Fruit fly (Drosophila melanogaster): ENCODE measurements around the gene Efa6.
A peak's percentile ranks its signal among the peaks of the same experiment; 100 is the strongest.

Efa6 gene

DNA sequence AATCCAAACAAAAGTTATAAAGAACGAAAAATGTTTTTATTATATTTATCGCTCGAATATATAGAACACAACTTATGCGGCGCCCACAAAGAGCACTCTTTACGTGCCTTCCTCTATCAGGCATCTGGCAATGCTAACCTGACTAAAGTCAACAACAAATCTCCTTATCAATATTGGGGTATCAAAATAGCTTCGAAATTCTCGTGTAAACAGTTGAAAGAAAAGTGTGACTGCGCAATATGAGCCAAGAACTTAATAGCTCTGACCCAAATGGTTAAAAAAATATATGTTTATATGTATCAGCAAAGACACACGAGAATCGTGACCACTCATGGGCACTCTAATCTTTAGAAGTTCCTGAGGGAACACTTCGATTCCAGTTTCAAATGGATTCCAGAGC is 43.6 kb downstream of the Efa6 start (continued):
- TF ChIP-seq pnt (GFP tag; optimal IDR thresholded peaks at IDR 0.05) (no peak), nerfin-1 (tag; optimal IDR thresholded peaks at IDR 0.05) (no peak), CG2129 (GFP tag; IDR thresholded peaks at IDR 0.05; ENCODE audit: partially characterized antibody) (no peak), Dek (tag; optimal IDR thresholded peaks at IDR 0.05) (no peak), fru (optimal IDR thresholded peaks at IDR 0.05) (no peak), HmgZ (tag; optimal IDR thresholded peaks at IDR 0.05) (peak; percentile 32), CG8089 (GFP tag; optimal IDR thresholded peaks at IDR 0.05) (no peak), grau (tag; optimal IDR thresholded peaks at IDR 0.05) (no peak), CG12104 (GFP tag; optimal IDR thresholded peaks at IDR 0.05) (no peak), bsh (GFP tag; optimal IDR thresholded peaks at IDR 0.05) (no peak), Myb (GFP tag; optimal IDR thresholded peaks at IDR 0.05) (no peak), CG4730 (GFP tag; IDR thresholded peaks at IDR 0.05) (no peak), unpg (GFP tag; optimal IDR thresholded peaks at IDR 0.05) (no peak), trh (GFP tag; optimal IDR thresholded peaks at IDR 0.05) (no peak), CG12659 (GFP tag; optimal IDR thresholded peaks at IDR 0.05) (peak; percentile 21), CG16813 (GFP tag; IDR thresholded peaks at IDR 0.05; ENCODE audit: partially characterized antibody) (no peak), CoRest (tag; optimal IDR thresholded peaks at IDR 0.05) (no peak), ato (GFP tag; IDR thresholded peaks at IDR 0.05; ENCODE audit: partially characterized antibody) (no peak), jumu (GFP tag; optimal IDR thresholded peaks at IDR 0.05) (no peak), tin (GFP tag; optimal IDR thresholded peaks at IDR 0.05) (no peak), CG2116 (GFP tag; optimal IDR thresholded peaks at IDR 0.05) (no peak), twi (tag; optimal IDR thresholded peaks at IDR 0.05) (peak; percentile 4), CG12071 (GFP tag; optimal IDR thresholded peaks at IDR 0.05) (no peak), CG10274 (GFP tag; optimal IDR thresholded peaks at IDR 0.05) (no peak), bowl (GFP tag; IDR thresholded peaks at IDR 0.05) (no peak), fd96Cb (tag; optimal IDR thresholded peaks at IDR 0.05) (no peak), CG12219 (GFP tag; optimal IDR thresholded peaks at IDR 0.05) (peak; percentile 15), CG17385 (GFP tag; optimal IDR thresholded peaks at IDR 0.05) (peak; percentile 44), Hsf (GFP tag; optimal IDR thresholded peaks at IDR 0.05) (no peak), eve (GFP tag; optimal IDR thresholded peaks at IDR 0.05) (peak in 1 of 2 experiments; percentile 50), Ets65A (GFP tag) (no peak), Hand (GFP tag; optimal IDR thresholded peaks at IDR 0.05) (no peak), Max (GFP tag; optimal IDR thresholded peaks at IDR 0.05) (no peak), tgo (GFP tag; IDR thresholded peaks at IDR 0.05) (no peak), Sox102F (GFP tag; optimal IDR thresholded peaks at IDR 0.05) (peak; percentile 9), Sox100B (GFP tag; optimal IDR thresholded peaks at IDR 0.05) (peak; percentile 16), CG11085 (GFP tag; IDR thresholded peaks at IDR 0.05) (no peak), CG6175 (GFP tag; IDR thresholded peaks at IDR 0.05) (no peak), CG15696 (tag; optimal IDR thresholded peaks at IDR 0.05) (no peak), CG3995 (GFP tag; optimal IDR thresholded peaks at IDR 0.05) (no peak), Usf (GFP tag; optimal IDR thresholded peaks at IDR 0.05) (no peak), pb (GFP tag; optimal IDR thresholded peaks at IDR 0.05) (no peak), hb (GFP tag; IDR thresholded peaks at IDR 0.05; ENCODE audit: partially characterized antibody) (no peak), ham (GFP tag; IDR thresholded peaks at IDR 0.05) (no peak), salm (tag; optimal IDR thresholded peaks at IDR 0.05) (peak; percentile 36), ewg (GFP tag; optimal IDR thresholded peaks at IDR 0.05) (no peak), knrl (GFP tag; IDR thresholded peaks at IDR 0.05; ENCODE audit: partially characterized antibody) (no peak), zf30C (GFP tag; optimal IDR thresholded peaks at IDR 0.05) (no peak), Trl (optimal IDR thresholded peaks at IDR 0.05) (no peak), Trl (GFP tag; optimal IDR thresholded peaks at IDR 0.05) (no peak), gsb-n (tag; optimal IDR thresholded peaks at IDR 0.05) (no peak), CG34422 (GFP tag; IDR thresholded peaks at IDR 0.05) (no peak)
